Worm (Caenorhabditis elegans) whole organism, L2 larva: Measurements from ENCODE around the gene his-73.

Source experiments
- ceh-82 ChIP-seq: fragments of 150-350 bp; optimal IDR thresholded peaks from 2 replicates; lab custom pipeline; 2014; ENCODE audit warnings: missing biosample characterization, missing genetic modification characterization
- elt-3 ChIP-seq: sonication (generic microtip); optimal IDR thresholded peaks from 2 replicates; lab custom pipeline; 2017; ENCODE audit warnings: missing biosample characterization, missing genetic modification characterization
- lin-13 ChIP-seq: fragments of 150-350 bp; optimal IDR thresholded peaks from 2 replicates; lab custom pipeline; 2014; ENCODE audit warnings: missing biosample characterization, missing genetic modification reagents, missing genetic modification characterization
- lsy-2 ChIP-seq, 2 experiments: fragments of 150-350 bp in 1 of 2; sonication (generic microtip) in 1 of 2; optimal IDR thresholded peaks; 2 replicates each; lab custom pipeline; 2014 to 2017; ENCODE audit warnings: missing biosample characterization in 2 of 2, missing genetic modification characterization in 2 of 2
- nhr-11 ChIP-seq: fragments of 150-350 bp; optimal IDR thresholded peaks from 2 replicates; lab custom pipeline; 2014; ENCODE audit warnings: missing biosample characterization, missing genetic modification characterization
- nhr-12 ChIP-seq: fragments of 150-350 bp; optimal IDR thresholded peaks from 2 replicates; lab custom pipeline; 2014; ENCODE audit warnings: missing biosample characterization, missing genetic modification characterization
- skn-1 ChIP-seq: sonication (generic microtip); optimal IDR thresholded peaks from 2 replicates; lab custom pipeline; 2017; ENCODE audit warnings: missing biosample characterization, missing genetic modification characterization
- sma-9 ChIP-seq, 2 experiments: fragments of 150-350 bp in 1 of 2; sonication (generic microtip) in 1 of 2; optimal IDR thresholded peaks; 2 replicates each; lab custom pipeline; 2014 to 2016; ENCODE audit warnings: missing genetic modification characterization in 2 of 2, mild to moderate bottlenecking in 1 of 2, missing biosample characterization in 1 of 2, missing compliant biosample characterization in 1 of 2, missing genetic modification reagents in 1 of 2, moderate library complexity in 1 of 2
- snpc-4 ChIP-seq: fragments of 150-350 bp; optimal IDR thresholded peaks from 2 replicates; lab custom pipeline; 2014; ENCODE audit warnings: missing biosample characterization, missing genetic modification characterization
- unc-62 ChIP-seq: fragments of 150-350 bp; optimal IDR thresholded peaks from 2 replicates; lab custom pipeline; 2014; ENCODE audit warnings: missing biosample characterization, missing genetic modification reagents, missing genetic modification characterization
- ztf-1 ChIP-seq: fragments of 200-800 bp; sonication (Bioruptor generic); conservative IDR thresholded peaks from 2 replicates; pipeline ENCODE4 v1.3.6; 2022; ENCODE audit warnings: missing genetic modification characterization, missing compliant biosample characterization

DNA sequence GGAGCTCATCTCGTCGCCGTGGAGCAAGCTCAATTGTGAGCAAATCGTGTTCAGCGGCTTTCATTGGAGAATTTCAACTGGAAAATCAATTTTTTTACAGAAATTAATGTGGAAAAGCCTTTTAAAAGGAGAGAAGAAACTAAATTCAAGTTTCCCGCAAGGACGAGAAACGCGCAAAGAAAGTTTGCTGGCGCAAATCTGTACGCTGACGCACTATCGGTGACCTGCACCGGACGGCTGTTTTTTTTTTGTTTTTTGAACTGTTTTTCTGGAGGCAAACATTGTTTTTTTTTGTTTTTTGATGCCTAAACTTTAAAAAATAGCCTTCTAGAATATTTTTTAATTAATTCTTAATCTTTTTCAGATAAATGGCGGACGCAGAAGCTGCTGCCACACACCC lies 26.5 kb upstream of the his-73 start, which contains the start of the genes hpr-17 and F32A11.1:
- no peak for TF ChIP-seq nhr-12 (tag; lab: Kevin White, UChicago)
- peak; percentile 61 for TF ChIP-seq ceh-82 (tag; lab: Kevin White, UChicago)
- TF ChIP-seq ztf-1 (GFP tag; lab: Robert Waterston, UW) = no peak
- peak; percentile 2 for TF ChIP-seq skn-1 (tag; lab: Kevin White, UChicago)
- TF ChIP-seq snpc-4 (tag; lab: Kevin White, UChicago) = peak; percentile 82
- peak; percentile 87 to 92 for TF ChIP-seq lsy-2 (tag; optimal IDR thresholded peaks at IDR 0.05; lab: Kevin White, UChicago)
- no peak for TF ChIP-seq elt-3 (tag; lab: Kevin White, UChicago)
- no peak for TF ChIP-seq nhr-11 (tag; lab: Kevin White, UChicago)
- TF ChIP-seq unc-62 (GFP tag; lab: Kevin White, UChicago) = no peak
- TF ChIP-seq lin-13 (GFP tag; lab: Kevin White, UChicago) = peak; percentile 80
- peak; percentile 86 for TF ChIP-seq sma-9 (GFP tag; optimal IDR thresholded peaks at IDR 0.05; lab: Kevin White, UChicago)
- TF ChIP-seq sma-9 (tag; optimal IDR thresholded peaks at IDR 0.05; lab: Kevin White, UChicago) = no peak
